Worm (Caenorhabditis elegans) whole organism, dauer: Measurements from ENCODE around the gene F47D2.11.
"Not testable (repeated sequence)": the region's sequence is repeated elsewhere in the genome, so short reads cannot be mapped to it uniquely, and the experiment has no call there.

Experiments
- unc-62 ChIP-seq: sonication (generic microtip); optimal IDR thresholded peaks from 2 replicates; lab custom pipeline; 2017; ENCODE audit warnings: missing biosample characterization, missing genetic modification reagents, missing genetic modification characterization

The F47D2.11 gene

DNA sequence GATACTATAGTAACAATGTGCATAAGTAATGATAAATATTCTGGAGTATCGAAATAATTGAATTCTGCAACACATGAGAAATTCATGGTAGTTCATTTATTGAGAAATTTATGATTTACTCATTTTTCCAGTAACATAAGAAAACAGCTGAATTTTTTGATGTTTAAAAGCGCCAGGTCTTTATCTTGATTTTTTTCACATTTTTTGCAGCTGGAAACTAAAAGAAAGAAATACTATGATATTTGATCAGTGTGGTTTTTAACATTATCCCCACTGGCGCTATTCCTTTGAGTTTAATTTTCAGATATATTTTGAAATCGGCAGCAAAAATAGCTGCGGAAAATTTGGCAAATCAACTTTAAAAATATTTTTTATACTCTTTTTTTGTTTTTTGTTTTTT, 2.4 kb downstream of the F47D2.11 start, which contains the start of gene srh-194:
Gene srh-194 (minus strand): TSS at position 101 of the 400 bp plus-strand sequence.
- not testable (repeated sequence) for TF ChIP-seq unc-62 (GFP tag; lab: Kevin White, UChicago)

DNA sequence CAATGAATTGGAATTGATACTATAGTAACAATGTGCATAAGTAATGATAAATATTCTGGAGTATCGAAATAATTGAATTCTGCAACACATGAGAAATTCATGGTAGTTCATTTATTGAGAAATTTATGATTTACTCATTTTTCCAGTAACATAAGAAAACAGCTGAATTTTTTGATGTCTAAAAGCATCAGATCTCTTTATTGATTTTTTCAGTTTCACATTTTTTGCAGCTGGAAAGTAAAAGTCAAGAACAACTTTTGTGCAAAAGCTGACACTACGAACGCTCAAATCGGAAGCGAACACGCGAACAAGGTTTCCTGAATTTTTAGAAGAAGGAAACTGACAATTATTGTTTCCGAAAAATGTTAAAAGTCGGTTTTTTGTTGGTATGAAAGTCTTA, 5.7 kb downstream of the F47D2.11 start, which contains the start of gene srh-193:
Gene srh-193 (minus strand): TSS at position 101 of the 400 bp plus-strand sequence.
- not testable (repeated sequence) for TF ChIP-seq unc-62 (GFP tag; lab: Kevin White, UChicago)

DNA sequence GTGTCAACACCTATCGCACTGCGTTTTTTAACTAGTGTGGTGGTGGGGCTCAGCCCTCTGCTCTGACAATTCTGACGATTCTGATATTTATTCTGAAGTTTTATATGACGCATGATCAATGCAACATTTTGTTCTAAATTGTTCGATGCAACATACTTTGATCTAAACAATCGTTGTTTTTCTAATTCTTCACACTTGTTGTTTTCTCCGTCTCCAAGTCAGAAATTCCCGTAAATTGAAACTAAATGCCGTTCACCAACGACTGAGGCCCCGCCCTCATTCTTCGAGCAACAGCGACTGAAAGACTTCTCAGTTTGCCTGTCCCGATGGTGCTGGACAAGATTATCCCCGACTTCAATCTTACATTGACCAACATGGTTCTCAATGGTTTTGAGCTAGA, 11.1 kb downstream of the F47D2.11 start, which contains the start of gene srt-19:
Gene srt-19 (plus strand): TSS at position 301 of the 400 bp plus-strand sequence.
- TF ChIP-seq unc-62 (GFP tag; lab: Kevin White, UChicago), result not testable (repeated sequence)

DNA sequence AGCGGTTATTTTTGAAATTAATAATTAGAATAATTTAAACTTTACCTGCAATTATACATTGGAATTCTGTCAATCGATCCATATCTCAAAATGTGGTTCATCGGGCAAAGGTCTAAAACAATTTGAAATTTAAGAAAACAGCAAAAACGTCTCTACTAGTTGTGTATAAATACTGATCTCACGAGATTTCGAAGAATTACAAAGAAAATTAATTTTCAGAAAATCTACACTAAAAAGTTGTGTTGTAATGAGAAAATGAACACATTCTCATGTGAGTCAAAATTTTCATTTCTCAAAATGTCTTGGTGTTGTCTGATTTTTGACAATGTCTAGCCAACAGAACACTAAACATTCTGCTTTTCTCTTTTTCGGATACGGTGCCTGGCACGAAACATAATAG, 14.1 kb downstream of the F47D2.11 start, which contains the start of gene srt-37:
Gene srt-37 (minus strand): TSS at position 101 of the 400 bp plus-strand sequence.
- TF ChIP-seq unc-62 (GFP tag; lab: Kevin White, UChicago), result not testable (repeated sequence)

DNA sequence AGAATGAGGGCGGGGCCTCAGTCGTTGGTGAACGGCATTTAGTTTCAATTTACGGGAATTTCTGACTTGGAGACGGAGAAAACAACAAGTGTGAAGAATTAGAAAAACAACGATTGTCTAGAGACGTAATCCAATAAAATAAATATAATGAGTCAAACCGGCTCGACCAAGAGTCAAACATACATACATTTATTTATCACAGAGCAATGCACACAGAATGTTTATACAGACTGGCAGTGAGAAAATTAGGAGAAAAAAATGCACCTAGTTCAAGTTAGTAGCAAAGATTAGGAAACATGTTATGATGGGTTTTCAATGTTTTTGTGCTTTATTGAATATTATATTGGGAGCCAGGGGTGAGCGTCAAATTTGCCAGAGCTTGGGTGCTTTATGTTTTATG, 17.1 kb downstream of the F47D2.11 start, which contains the start of gene srt-20:
Gene srt-20 (minus strand): TSS at position 101 of the 400 bp plus-strand sequence.
- TF ChIP-seq unc-62 (GFP tag; lab: Kevin White, UChicago), result not testable (repeated sequence)

DNA sequence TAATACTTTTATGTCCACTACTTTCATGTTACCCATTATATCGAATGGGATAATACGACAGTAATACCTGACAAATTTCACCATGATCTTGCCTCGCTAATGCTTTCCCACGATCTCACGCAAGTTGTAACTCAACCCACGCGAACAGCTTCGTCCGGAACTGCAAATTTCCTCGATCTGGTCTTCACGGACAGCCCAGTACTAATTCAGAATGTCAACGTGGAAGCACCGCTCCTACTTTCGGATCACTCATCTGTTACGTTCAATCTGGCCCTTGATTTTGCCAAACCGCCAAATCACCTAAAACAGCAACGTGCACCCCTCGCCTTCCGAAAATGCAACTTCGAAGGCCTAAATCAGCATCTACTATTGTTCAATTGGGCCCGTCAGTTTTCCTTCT, 22.4 kb downstream of the F47D2.11 start:
- no peak for TF ChIP-seq unc-62 (GFP tag; lab: Kevin White, UChicago)

DNA sequence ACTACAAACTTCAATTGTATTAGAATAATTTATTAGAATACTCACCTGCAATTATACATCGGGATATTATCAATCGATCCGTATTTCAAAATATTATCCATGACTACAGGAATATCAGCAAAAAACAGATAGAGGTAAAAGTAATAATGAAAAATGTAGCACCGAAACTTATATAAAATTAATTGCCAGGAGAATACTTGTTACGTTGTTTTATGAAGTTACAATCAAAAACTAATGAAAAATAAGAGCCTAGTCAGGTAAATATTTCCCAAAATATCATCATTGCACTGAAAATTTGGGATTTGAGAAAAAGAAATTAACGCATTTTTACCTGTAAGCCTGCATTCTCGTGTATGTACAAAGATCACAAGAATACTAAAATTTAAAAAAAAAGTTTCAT, 24.6 kb downstream of the F47D2.11 start, which contains the start of gene srt-38:
Gene srt-38 (minus strand): TSS at position 101 of the 400 bp plus-strand sequence.
- TF ChIP-seq unc-62 (GFP tag; lab: Kevin White, UChicago), result not testable (repeated sequence)

DNA sequence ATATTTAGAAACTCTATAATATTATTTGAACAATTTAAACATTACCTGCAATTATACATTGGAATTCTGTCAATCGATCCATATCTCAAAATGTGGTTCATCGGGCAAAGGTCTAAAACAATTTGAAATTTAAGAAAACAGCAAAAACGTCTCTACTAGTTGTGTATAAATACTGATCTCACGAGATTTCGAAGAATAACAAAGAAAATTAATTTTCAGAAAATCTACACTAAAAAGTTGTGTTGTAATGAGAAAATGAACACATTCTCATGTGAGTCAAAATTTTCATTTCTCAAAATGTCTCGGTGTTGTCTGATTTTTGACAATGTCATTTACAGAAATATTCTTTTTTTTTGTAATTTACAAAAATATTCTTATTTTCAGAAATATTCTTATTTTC, 27.6 kb downstream of the F47D2.11 start, which contains the start of gene srt-36:
Gene srt-36 (minus strand): TSS at position 101 of the 400 bp plus-strand sequence.
- TF ChIP-seq unc-62 (GFP tag; lab: Kevin White, UChicago), result not testable (repeated sequence)

DNA sequence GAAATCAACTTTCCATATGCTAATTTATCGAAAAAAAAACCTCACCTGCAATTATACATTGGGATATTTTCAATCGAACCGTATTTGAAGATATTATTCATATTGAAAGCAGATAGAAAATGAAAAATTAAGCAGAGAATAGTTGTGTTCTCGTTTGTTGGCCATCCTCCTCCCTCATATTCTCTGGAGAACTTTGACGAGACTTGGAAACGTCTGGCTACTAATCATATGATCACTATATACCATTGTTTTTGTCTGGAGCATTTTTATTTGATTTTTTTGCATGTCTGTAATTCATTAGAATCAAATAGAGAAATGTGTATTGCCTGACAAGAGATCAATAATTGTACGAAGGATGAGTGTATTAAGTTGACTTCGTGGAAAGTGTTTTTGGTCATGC, 31.3 kb downstream of the F47D2.11 start, which contains the start of gene srt-35:
Gene srt-35 (minus strand): TSS at position 101 of the 400 bp plus-strand sequence.
- TF ChIP-seq unc-62 (GFP tag; lab: Kevin White, UChicago), result no peak

DNA sequence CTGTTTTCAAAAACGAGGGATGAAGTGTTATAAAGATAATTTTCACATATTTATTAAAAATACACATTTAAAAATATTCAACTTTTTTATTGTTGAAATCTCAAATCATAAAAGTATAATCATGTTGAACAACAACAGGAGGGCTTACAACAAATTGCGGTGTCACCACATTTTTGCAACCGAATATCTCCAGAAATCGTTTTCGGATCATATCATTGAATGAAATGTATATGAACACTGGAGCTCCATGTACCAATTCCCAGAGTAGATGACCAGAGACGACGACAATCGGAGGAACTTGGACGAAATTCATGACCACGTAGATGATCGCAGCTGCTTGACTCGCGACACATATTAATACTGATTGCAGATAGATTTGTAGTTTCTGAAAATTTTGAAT, 34.4 kb downstream of the F47D2.11 start:
- no peak for TF ChIP-seq unc-62 (GFP tag; lab: Kevin White, UChicago)

DNA sequence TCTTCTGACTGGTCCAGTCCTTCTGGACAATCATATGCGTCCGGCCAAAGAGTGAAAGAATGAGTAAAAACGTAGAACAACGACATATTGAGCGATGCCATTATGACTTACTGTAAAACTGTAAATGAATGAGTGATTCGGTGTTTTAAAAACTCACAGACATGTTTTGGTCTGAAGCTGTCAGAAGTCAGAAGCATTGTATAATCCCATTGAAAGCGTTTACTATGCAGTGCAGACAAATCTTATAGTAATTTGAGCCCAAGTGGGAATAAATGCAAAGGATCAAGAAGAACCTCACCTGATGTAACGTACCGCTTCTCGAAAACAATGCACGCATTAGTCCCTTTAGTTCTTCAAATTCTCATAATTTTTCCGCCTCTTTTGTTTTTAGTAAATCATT, 35.7 kb downstream of the F47D2.11 start, which contains the start of gene srt-3:
Gene srt-3 (minus strand): TSS at position 101 of the 400 bp plus-strand sequence.
- no peak for TF ChIP-seq unc-62 (GFP tag; lab: Kevin White, UChicago)

DNA sequence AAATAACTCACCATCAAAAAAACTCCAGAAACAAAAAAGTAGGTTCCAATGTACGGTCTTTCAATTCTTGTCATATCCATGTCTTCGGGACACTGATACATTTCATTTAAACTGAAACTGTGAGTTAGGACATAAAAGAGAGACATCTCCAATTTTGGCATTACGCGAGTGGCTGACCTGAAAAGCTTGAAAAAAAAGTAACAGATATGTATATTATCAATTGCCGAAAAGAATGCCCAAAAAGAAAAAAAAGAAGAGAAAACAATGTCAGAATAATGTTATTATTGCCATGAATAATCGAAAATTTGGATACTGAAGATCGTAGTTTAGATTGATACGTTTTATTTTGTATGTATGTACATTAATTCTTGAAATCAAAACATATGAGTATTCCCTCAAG, 39.3 kb downstream of the F47D2.11 start, which contains the start of gene srt-14:
Gene srt-14 (minus strand): TSS at position 101 of the 400 bp plus-strand sequence.
- no peak for TF ChIP-seq unc-62 (GFP tag; lab: Kevin White, UChicago)

DNA sequence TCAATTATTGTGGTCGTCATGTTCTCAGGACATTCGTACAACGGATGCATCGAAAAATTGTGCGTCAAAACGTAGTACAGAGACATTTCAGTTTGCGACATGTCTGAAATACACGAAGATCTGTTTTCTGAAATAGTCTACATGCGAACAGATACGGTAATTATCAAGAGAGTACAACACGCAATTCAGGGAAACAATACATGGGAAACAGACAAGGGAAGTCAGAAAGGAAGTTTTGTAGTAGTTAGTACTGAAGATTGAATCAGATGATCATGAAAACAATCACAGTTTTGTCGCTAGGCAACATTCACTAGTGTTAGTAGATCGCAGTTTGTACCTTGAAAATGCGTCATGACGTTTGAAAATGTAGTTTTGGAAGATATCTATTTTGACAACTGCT, 45.8 kb downstream of the F47D2.11 start, which contains the start of gene srt-13:
Gene srt-13 (minus strand): TSS at position 101 of the 400 bp plus-strand sequence.
- no peak for TF ChIP-seq unc-62 (GFP tag; lab: Kevin White, UChicago)

DNA sequence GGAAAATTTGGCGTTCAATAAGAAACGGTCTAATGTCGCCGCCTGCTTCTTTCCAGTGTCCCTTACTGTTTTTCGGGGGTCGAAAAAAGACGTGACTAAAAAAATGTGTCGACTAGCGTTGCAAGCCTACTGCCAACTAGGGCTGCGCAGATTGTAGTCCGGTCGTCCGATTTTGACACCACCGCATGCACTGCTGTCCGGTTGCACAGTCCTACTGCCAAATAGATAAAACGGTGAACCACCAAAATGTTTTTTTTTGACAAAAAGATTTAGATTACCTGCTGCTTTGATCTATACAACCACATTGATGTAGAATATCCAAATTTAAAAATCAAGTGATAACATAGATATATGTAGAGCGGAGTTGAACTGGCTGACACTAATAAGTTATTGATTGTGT, 47.5 kb downstream of the F47D2.11 start:
- TF ChIP-seq unc-62 (GFP tag; lab: Kevin White, UChicago), result no peak
